Worm (Caenorhabditis elegans) whole organism, young adult: Measurements from ENCODE around the gene rip-1.

ENCODE experiments used
- B0035.1 ChIP-seq: sonication (generic microtip); optimal IDR thresholded peaks from 2 replicates; lab custom pipeline; 2016; ENCODE audit warnings: missing genetic modification characterization, mild to moderate bottlenecking, missing compliant biosample characterization, missing genotype, missing genetic modification reagents
- B0336.3 ChIP-seq: fragments of 200-800 bp; sonication (Bioruptor generic); IDR thresholded peaks from 2 replicates; pipeline ENCODE4 v1.3.6; 2022; ENCODE audit warnings: missing genetic modification characterization, missing compliant biosample characterization
- C17E4.6 ChIP-seq: fragments of 200-800 bp; sonication (Bioruptor generic); IDR thresholded peaks from 2 replicates; pipeline ENCODE4 v1.3.6; 2022; ENCODE audit warnings: missing genetic modification reagents, missing genetic modification characterization, missing compliant biosample characterization
- F33H1.4 ChIP-seq: fragments of 200-800 bp; sonication (Bioruptor generic); IDR thresholded peaks from 2 replicates; pipeline ENCODE4 v1.3.6; 2022; ENCODE audit warnings: missing genetic modification reagents, missing genetic modification characterization, missing compliant biosample characterization
- F37B4.10 ChIP-seq: fragments of 200-800 bp; sonication (Bioruptor generic); IDR thresholded peaks from 2 replicates; pipeline ENCODE4 v1.3.6; 2022; ENCODE audit warnings: missing genetic modification characterization, missing compliant biosample characterization
- Y53F4B.3 ChIP-seq: fragments of 200-800 bp; sonication (Bioruptor generic); IDR thresholded peaks from 2 replicates; pipeline ENCODE4 v1.3.6; 2022; ENCODE audit warnings: missing genetic modification reagents, missing genetic modification characterization, missing compliant biosample characterization
- Y56A3A.18 ChIP-seq: fragments of 200-800 bp; sonication (Bioruptor generic); IDR thresholded peaks from 2 replicates; pipeline ENCODE4 v1.3.6; 2022; ENCODE audit warnings: missing genetic modification reagents, missing genetic modification characterization, missing compliant biosample characterization
- ama-1 ChIP-seq, 3 experiments: fragments of 150-350 bp in 1 of 3; sonication (generic microtip) in 2 of 3; optimal IDR thresholded peaks; 2 replicates each; lab custom pipeline; 2014 to 2018; ENCODE audit warnings: missing biosample characterization in 2 of 3, missing genetic modification characterization in 2 of 3, missing genetic modification reagents in 2 of 3
- athp-1 ChIP-seq: sonication (generic microtip); optimal IDR thresholded peaks from 2 replicates; lab custom pipeline; 2017; ENCODE audit warnings: mild to moderate bottlenecking, missing genetic modification characterization, missing compliant biosample characterization
- attf-3 ChIP-seq: fragments of 200-800 bp; sonication (Bioruptor generic); conservative IDR thresholded peaks from 2 replicates; pipeline ENCODE4 v1.3.6; 2022; ENCODE audit warnings: missing genetic modification reagents, missing genetic modification characterization, missing compliant biosample characterization
- cebp-2 ChIP-seq: fragments of 200-800 bp; sonication (Bioruptor generic); IDR thresholded peaks from 2 replicates; pipeline ENCODE4 v1.3.6; 2022; ENCODE audit warnings: missing genetic modification characterization, missing compliant biosample characterization
- ceh-27 ChIP-seq: fragments of 200-800 bp; sonication (Bioruptor generic); optimal IDR thresholded peaks from 2 replicates; lab custom pipeline; 2018; ENCODE audit warnings: mild to moderate bottlenecking, missing genetic modification characterization, moderate library complexity, missing compliant biosample characterization
- ceh-40 ChIP-seq: fragments of 200-800 bp; sonication (Bioruptor generic); IDR thresholded peaks from 2 replicates; pipeline ENCODE4 v1.3.6; 2022; ENCODE audit warnings: missing genetic modification characterization, missing compliant biosample characterization
- ceh-79 ChIP-seq: sonication (generic microtip); optimal IDR thresholded peaks from 2 replicates; lab custom pipeline; 2017; ENCODE audit warnings: mild to moderate bottlenecking, missing genetic modification characterization, missing compliant biosample characterization
- ceh-91 ChIP-seq: fragments of 200-800 bp; sonication (Bioruptor generic); IDR thresholded peaks from 2 replicates; pipeline ENCODE4 v1.3.6; 2022; ENCODE audit warnings: missing genetic modification reagents, missing genetic modification characterization, missing compliant biosample characterization
- die-1 ChIP-seq: sonication (generic microtip); optimal IDR thresholded peaks from 2 replicates; lab custom pipeline; 2016; ENCODE audit warnings: missing genotype, mild to moderate bottlenecking, missing genetic modification characterization, missing compliant biosample characterization
- dox-1 ChIP-seq: fragments of 200-800 bp; sonication (Bioruptor generic); IDR thresholded peaks from 2 replicates; pipeline ENCODE4 v1.3.6; 2022; ENCODE audit warnings: missing genetic modification reagents, missing genetic modification characterization, missing compliant biosample characterization
- dpl-1 ChIP-seq: fragments of 150-350 bp; optimal IDR thresholded peaks from 2 replicates; lab custom pipeline; 2014; ENCODE audit warnings: missing biosample characterization, missing genetic modification reagents, missing genetic modification characterization
- efl-1 ChIP-seq: fragments of 150-350 bp; optimal IDR thresholded peaks from 2 replicates; lab custom pipeline; 2014; ENCODE audit warnings: missing biosample characterization, missing genetic modification reagents, missing genetic modification characterization
- egl-44 ChIP-seq: fragments of 200-800 bp; sonication (Bioruptor generic); IDR thresholded peaks from 2 replicates; pipeline ENCODE4 v1.3.6; 2022; ENCODE audit warnings: missing genetic modification reagents, missing genetic modification characterization, missing compliant biosample characterization
- egrh-3 ChIP-seq: fragments of 200-800 bp; sonication (Bioruptor generic); IDR thresholded peaks from 2 replicates; pipeline ENCODE4 v1.3.6; 2022; ENCODE audit warnings: missing genetic modification reagents, missing genetic modification characterization, missing compliant biosample characterization
- him-1 ChIP-seq: sonication (generic microtip); optimal IDR thresholded peaks from 2 replicates; lab custom pipeline; 2016; ENCODE audit warnings: missing genotype, missing genetic modification reagents, missing genetic modification characterization, missing compliant biosample characterization
- hrde-1 ChIP-seq: sonication (generic microtip); optimal IDR thresholded peaks from 2 replicates; lab custom pipeline; 2016; ENCODE audit warnings: missing genetic modification characterization, mild to moderate bottlenecking, missing compliant biosample characterization, moderate library complexity, missing genotype, missing genetic modification reagents, borderline replicate concordance
- hsf-1 ChIP-seq: fragments of 200-800 bp; sonication (Bioruptor generic); IDR thresholded peaks from 2 replicates; pipeline ENCODE4 v1.3.6; 2022; ENCODE audit warnings: missing genetic modification reagents, missing genetic modification characterization, missing compliant biosample characterization
- lag-1 ChIP-seq: fragments of 200-800 bp; sonication (Bioruptor generic); IDR thresholded peaks from 2 replicates; pipeline ENCODE4 v1.3.6; 2022; ENCODE audit warnings: missing genetic modification reagents, missing genetic modification characterization, missing compliant biosample characterization
- let-526 ChIP-seq: fragments of 200-800 bp; sonication (Bioruptor generic); IDR thresholded peaks from 2 replicates; pipeline ENCODE4 v1.3.6; 2022; ENCODE audit warnings: missing genetic modification reagents, missing genetic modification characterization, missing compliant biosample characterization
- let-607 ChIP-seq, 2 experiments: fragments of 200-800 bp in 1 of 2; sonication (Bioruptor generic) in 1 of 2; sonication (generic microtip) in 1 of 2; optimal IDR thresholded peaks; 2 replicates each; lab custom pipeline; 2016 to 2018; ENCODE audit warnings: mild to moderate bottlenecking in 2 of 2, missing compliant biosample characterization in 2 of 2, missing genetic modification characterization in 2 of 2, moderate library complexity in 2 of 2, missing genotype in 1 of 2
- lin-26 ChIP-seq: fragments of 200-800 bp; sonication (Bioruptor generic); IDR thresholded peaks from 2 replicates; pipeline ENCODE4 v1.3.6; 2022; ENCODE audit warnings: missing genetic modification reagents, missing genetic modification characterization, missing compliant biosample characterization
- lir-1 ChIP-seq: fragments of 200-800 bp; sonication (Bioruptor generic); conservative IDR thresholded peaks from 2 replicates; pipeline ENCODE4 v1.3.6; 2022; ENCODE audit warnings: missing genetic modification reagents, missing genetic modification characterization, missing compliant biosample characterization
- madf-10 ChIP-seq: sonication (generic microtip); optimal IDR thresholded peaks from 2 replicates; lab custom pipeline; 2016; ENCODE audit warnings: mild to moderate bottlenecking, missing genetic modification characterization, missing compliant biosample characterization
- mel-28 ChIP-seq: sonication (generic microtip); optimal IDR thresholded peaks from 2 replicates; lab custom pipeline; 2016; ENCODE audit warnings: borderline replicate concordance, mild to moderate bottlenecking, missing genetic modification characterization, missing compliant biosample characterization
- nfya-1 ChIP-seq: sonication (generic microtip); optimal IDR thresholded peaks from 2 replicates; lab custom pipeline; 2017; ENCODE audit warnings: antibody characterized with exemption, missing compliant biosample characterization, missing genetic modification characterization, borderline replicate concordance; ENCODE audit not compliant: insufficient read depth
- nfyb-1 ChIP-seq: fragments of 200-800 bp; sonication (Bioruptor generic); IDR thresholded peaks from 2 replicates; pipeline ENCODE4 v1.3.6; 2022; ENCODE audit warnings: missing genetic modification reagents, missing genetic modification characterization, missing compliant biosample characterization
- nhr-179 ChIP-seq: sonication (generic microtip); optimal IDR thresholded peaks from 2 replicates; lab custom pipeline; 2016; ENCODE audit warnings: mild to moderate bottlenecking, missing genetic modification characterization, missing compliant biosample characterization
- nhr-90 ChIP-seq: sonication (generic microtip); optimal IDR thresholded peaks from 2 replicates; lab custom pipeline; 2016; ENCODE audit warnings: missing genotype, mild to moderate bottlenecking, missing genetic modification characterization, missing compliant biosample characterization
- pha-4 ChIP-seq: fragments of 150-350 bp; sonication (generic microtip); optimal IDR thresholded peaks from 2 replicates; lab custom pipeline; 2014; ENCODE audit warnings: missing biosample characterization, missing genetic modification reagents, missing genetic modification characterization
- sdz-38 ChIP-seq: sonication (generic microtip); optimal IDR thresholded peaks from 2 replicates; lab custom pipeline; 2016; ENCODE audit warnings: missing genotype, missing genetic modification characterization, missing compliant biosample characterization
- snpc-1.1 ChIP-seq: sonication (generic microtip); optimal IDR thresholded peaks from 2 replicates; lab custom pipeline; 2017; ENCODE audit warnings: missing genetic modification characterization, mild to moderate bottlenecking, missing compliant biosample characterization, antibody characterized with exemption, moderate library complexity, missing genotype, missing genetic modification reagents; ENCODE audit not compliant: insufficient read depth
- somi-1 ChIP-seq: fragments of 200-800 bp; sonication (Bioruptor generic); optimal IDR thresholded peaks from 2 replicates; lab custom pipeline; 2018; ENCODE audit warnings: mild to moderate bottlenecking, missing genetic modification characterization, missing compliant biosample characterization
- tlf-1 ChIP-seq: fragments of 200-800 bp; sonication (Bioruptor generic); optimal IDR thresholded peaks from 2 replicates; lab custom pipeline; 2018; ENCODE audit warnings: mild to moderate bottlenecking, missing genetic modification characterization, missing compliant biosample characterization
- ztf-25 ChIP-seq: fragments of 200-800 bp; sonication (Bioruptor generic); IDR thresholded peaks from 2 replicates; pipeline ENCODE4 v1.3.6; 2022; ENCODE audit warnings: missing genetic modification reagents, missing genetic modification characterization, missing compliant biosample characterization
- ztf-26 ChIP-seq: sonication (generic microtip); optimal IDR thresholded peaks from 2 replicates; lab custom pipeline; 2017; ENCODE audit warnings: missing genetic modification characterization, missing compliant biosample characterization
- ztf-28 ChIP-seq: fragments of 200-800 bp; sonication (Bioruptor generic); IDR thresholded peaks from 2 replicates; pipeline ENCODE4 v1.3.6; 2022; ENCODE audit warnings: missing genetic modification reagents, missing genetic modification characterization, missing compliant biosample characterization
- ztf-3 ChIP-seq: fragments of 200-800 bp; sonication (Bioruptor generic); optimal IDR thresholded peaks from 2 replicates; lab custom pipeline; 2018; ENCODE audit warnings: mild to moderate bottlenecking, missing genetic modification characterization, missing compliant biosample characterization

The rip-1 gene

DNA sequence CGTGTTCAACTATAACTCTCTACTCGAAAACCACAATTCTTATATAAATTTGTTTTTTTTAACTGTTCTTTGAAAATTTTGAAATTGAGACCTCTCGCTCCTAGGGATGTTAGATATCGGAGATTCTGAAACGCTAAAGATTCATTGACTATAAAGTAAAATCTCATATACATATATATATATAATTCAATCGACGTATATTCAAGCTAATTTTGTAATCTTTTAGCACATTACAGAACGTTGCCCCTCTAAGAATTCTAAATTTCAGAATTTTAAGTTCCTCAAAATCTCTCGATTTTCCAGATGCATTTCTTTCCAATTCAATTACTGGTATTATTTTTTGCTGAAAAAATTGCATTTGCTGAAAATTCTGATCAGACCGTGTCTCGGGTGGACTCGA lies 20.3 kb upstream of the rip-1 start, which contains the start of gene pad-2:
pad-2 (plus strand) TSS at position 301 of the 400 bp plus-strand sequence.
- TF ChIP-seq cebp-2 (GFP tag; lab: Robert Waterston, UW) (no peak), attf-3 (no peak), efl-1 (GFP tag; lab: Kevin White, UChicago) (no peak)

DNA sequence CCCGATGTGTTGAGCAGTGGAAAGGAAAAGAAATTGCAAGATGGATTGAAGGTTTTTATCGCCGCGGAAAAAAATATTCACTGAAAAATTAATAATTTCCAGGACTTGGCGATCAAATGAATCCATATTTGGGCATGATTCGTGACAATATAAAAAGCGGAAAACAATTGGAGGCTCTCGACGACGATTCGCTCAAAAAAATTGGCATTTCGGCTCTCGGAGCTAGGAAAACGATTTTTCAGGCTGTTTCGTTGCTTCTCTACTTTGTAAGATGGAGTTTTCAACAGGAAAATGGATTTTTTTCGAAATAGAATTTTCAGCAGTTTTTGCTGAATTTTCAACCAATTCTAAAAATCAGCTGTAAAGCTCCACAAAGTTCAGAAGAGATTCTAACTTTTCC lies 13.3 kb upstream of the rip-1 start:
- TF ChIP-seq snpc-1.1 (tag; lab: Kevin White, UChicago), result no peak
- no peak for TF ChIP-seq Y53F4B.3 (GFP tag; lab: Robert Waterston, UW)
- TF ChIP-seq somi-1, result no peak
- no peak for TF ChIP-seq ceh-27 (GFP tag; lab: Kevin White, UChicago)
- TF ChIP-seq lin-26 (GFP tag; lab: Robert Waterston, UW), result no peak
- TF ChIP-seq nfya-1 (tag; lab: Kevin White, UChicago), result no peak
- no peak for TF ChIP-seq egrh-3 (GFP tag; lab: Robert Waterston, UW)
- TF ChIP-seq dox-1 (GFP tag; lab: Robert Waterston, UW), result no peak
- no peak for TF ChIP-seq nfyb-1
- TF ChIP-seq ztf-3 (GFP tag; lab: Kevin White, UChicago), result no peak
- no peak for TF ChIP-seq ceh-91 (GFP tag; lab: Robert Waterston, UW)
- no peak for TF ChIP-seq lag-1

DNA sequence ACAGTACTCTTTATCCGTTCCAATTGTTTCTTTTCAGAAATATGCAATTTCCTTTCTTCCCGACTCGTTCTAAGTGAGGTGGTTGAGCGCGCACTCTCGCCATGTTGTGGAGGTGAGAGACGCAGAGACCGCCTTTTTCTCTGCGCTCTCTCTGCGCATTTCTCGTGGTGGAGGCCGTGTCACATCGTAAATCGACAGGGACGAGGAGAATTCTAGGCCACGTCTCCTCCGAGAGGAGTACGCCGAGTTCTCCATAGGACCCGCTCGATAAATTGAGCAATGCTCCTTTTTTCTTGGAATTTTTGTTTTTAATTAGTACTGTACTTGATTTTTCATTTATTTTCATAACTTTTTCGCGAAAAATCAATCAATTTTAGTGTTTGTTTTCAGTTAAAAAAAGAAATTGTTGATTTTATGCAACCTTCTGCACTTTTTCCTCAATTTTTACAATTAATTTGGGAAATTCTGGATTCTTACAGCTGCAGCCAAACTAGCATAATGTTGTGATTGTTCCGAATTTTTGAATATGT lies 12.3 kb upstream of the rip-1 start, which contains the start of gene cnk-1:
cnk-1 (plus strand) TSS at position 480 of the 530 bp plus-strand sequence.
- TF ChIP-seq hsf-1 (peak; percentile 86), B0035.1 (tag; lab: Kevin White, UChicago) (peak; percentile 39), die-1 (no peak), tlf-1 (peak; percentile 80), B0336.3 (GFP tag; lab: Robert Waterston, UW) (peak; percentile 84), F33H1.4 (peak; percentile 90), Y53F4B.3 (GFP tag; lab: Robert Waterston, UW) (no peak; the same call in 1 of the 2 replicates), nhr-90 (tag; lab: Kevin White, UChicago) (no peak), nhr-179 (tag; lab: Kevin White, UChicago) (no peak), lin-26 (GFP tag; lab: Robert Waterston, UW) (peak; percentile 84), hrde-1 (tag; lab: Kevin White, UChicago) (no peak), F37B4.10 (peak; percentile 94; the same call in 1 of the 2 replicates), dpl-1 (GFP tag; lab: Kevin White, UChicago) (no peak), sdz-38 (tag; lab: Kevin White, UChicago) (no peak), let-607 (tag; optimal IDR thresholded peaks at IDR 0.05; lab: Kevin White, UChicago) (peak; percentile 49 to 69), ztf-26 (peak; percentile 26), ztf-25 (GFP tag; lab: Robert Waterston, UW) (peak; percentile 97), madf-10 (tag; lab: Kevin White, UChicago) (peak; percentile 63), somi-1 (peak; percentile 61), ama-1 (optimal IDR thresholded peaks at IDR 0.05; lab: Kevin White, UChicago) (no peak), ama-1 (GFP tag; optimal IDR thresholded peaks at IDR 0.05; lab: Kevin White, UChicago) (no peak), let-526 (GFP tag; lab: Robert Waterston, UW) (peak; percentile 99), ceh-79 (tag; lab: Kevin White, UChicago) (no peak), Y56A3A.18 (GFP tag; lab: Robert Waterston, UW) (peak; percentile 95), mel-28 (tag; lab: Kevin White, UChicago) (no peak), lir-1 (GFP tag; lab: Robert Waterston, UW) (peak; percentile 98), athp-1 (tag; lab: Kevin White, UChicago) (peak; percentile 83), egl-44 (GFP tag; lab: Robert Waterston, UW) (peak; percentile 91), snpc-1.1 (tag; lab: Kevin White, UChicago) (no peak), ztf-28 (GFP tag; lab: Robert Waterston, UW) (peak; percentile 99), him-1 (tag; lab: Kevin White, UChicago) (peak; percentile 54), C17E4.6 (GFP tag; lab: Robert Waterston, UW) (peak; percentile 98), pha-4 (tag; lab: Kevin White, UChicago) (no peak), ceh-40 (GFP tag; lab: Robert Waterston, UW) (peak; percentile 73; the same call in 1 of the 2 replicates)
